Worm (Caenorhabditis elegans): Measurements from ENCODE around the gene pid-1.

Gene pid-1

DNA sequence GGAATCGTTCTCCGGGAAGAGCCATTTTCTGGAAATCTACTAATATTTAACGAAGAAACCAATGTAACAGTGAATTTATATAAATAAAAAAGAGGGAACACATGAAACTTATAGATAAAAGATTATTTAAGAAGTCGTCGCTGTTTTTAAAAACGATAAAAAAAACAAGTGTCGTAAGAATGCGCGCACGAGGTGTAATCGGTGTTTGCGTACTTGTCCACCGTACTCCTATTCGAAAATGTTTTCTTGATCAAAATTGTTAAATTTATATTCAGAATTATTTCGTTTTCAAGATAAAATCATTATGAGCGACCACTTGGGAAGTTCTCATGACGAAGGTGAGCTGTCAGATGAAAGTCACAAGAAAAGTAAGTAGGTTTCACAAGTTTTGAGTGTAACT lies 8.7 kb upstream of the pid-1 start, which contains the start of the genes moa-2 and cdk-11.1:
Gene moa-2, minus strand, starts transcription at position 25 of the 400 bp plus-strand sequence.
Gene cdk-11.1, plus strand, starts transcription at position 227 of the 400 bp plus-strand sequence.
- TF ChIP-seq K02D7.2 (tag; optimal IDR thresholded peaks at IDR 0.05) (no peak), hlh-15 (tag; optimal IDR thresholded peaks at IDR 0.05) (no peak), K09A11.1 (tag; optimal IDR thresholded peaks at IDR 0.05; ENCODE audit: insufficient read depth) (no peak), hlh-8 (tag; optimal IDR thresholded peaks at IDR 0.05) (no peak), elt-4 (tag; optimal IDR thresholded peaks at IDR 0.05) (no peak), pha-4 (tag; optimal IDR thresholded peaks at IDR 0.05) (no peak), unc-3 (GFP tag; conservative IDR thresholded peaks at IDR 0.05) (no peak), unc-3 (tag; optimal IDR thresholded peaks at IDR 0.05) (no peak), fax-1 (tag; optimal IDR thresholded peaks at IDR 0.05) (no peak), ceh-2 (tag; optimal IDR thresholded peaks at IDR 0.05) (no peak), ceh-34 (tag; optimal IDR thresholded peaks at IDR 0.05) (no peak), dmd-4 (tag; optimal IDR thresholded peaks at IDR 0.05; ENCODE audit: borderline replicate concordance) (no peak), ceh-18 (tag; optimal IDR thresholded peaks at IDR 0.05) (no peak), pax-1 (tag; optimal IDR thresholded peaks at IDR 0.05) (no peak), dve-1 (tag; optimal IDR thresholded peaks at IDR 0.05) (no peak), elt-2 (tag; optimal IDR thresholded peaks at IDR 0.05) (no peak), ceh-45 (GFP tag; IDR thresholded peaks at IDR 0.05) (no peak), ceh-22 (tag; optimal IDR thresholded peaks at IDR 0.05) (no peak), fkh-10 (GFP tag; optimal IDR thresholded peaks at IDR 0.05) (no peak), nhr-232 (tag; optimal IDR thresholded peaks at IDR 0.05) (no peak)

ce11 chrII:7698406-7698805 lies 8.1 kb upstream of the pid-1 start, which contains the start of gene B0495.5:
Gene B0495.5, minus strand, starts transcription at chrII:7698506.
- TF ChIP-seq ceh-2 (tag; optimal IDR thresholded peaks at IDR 0.05) = no peak
- no peak for TF ChIP-seq ceh-31 (tag; optimal IDR thresholded peaks at IDR 0.05)
- TF ChIP-seq rnt-1 (tag; optimal IDR thresholded peaks at IDR 0.05) = no peak
- no peak for TF ChIP-seq gmeb-2 (tag; optimal IDR thresholded peaks at IDR 0.05)
- no peak for TF ChIP-seq dve-1 (tag; optimal IDR thresholded peaks at IDR 0.05)

DNA sequence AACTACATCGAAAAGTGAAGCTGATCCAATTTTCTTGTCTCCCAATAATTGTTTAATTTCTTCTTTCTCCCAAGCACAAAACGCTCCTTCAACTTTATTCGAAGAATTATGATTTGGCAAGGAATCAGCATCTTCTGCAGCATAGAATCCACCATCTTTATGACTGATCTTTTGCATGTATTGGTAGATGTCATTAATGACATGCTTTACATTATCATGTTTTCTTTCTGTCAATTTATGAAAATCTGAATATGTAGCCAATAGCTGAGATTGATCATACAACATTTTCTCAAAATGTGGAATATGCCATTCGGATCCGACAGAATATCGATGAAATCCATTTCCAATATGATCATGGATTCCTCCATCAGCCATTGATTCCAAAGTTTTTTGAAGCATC lies 6.8 kb upstream of the pid-1 start:
- no peak for TF ChIP-seq ceh-34 (tag; optimal IDR thresholded peaks at IDR 0.05)
- no peak for TF ChIP-seq T23F11.4 (GFP tag; optimal IDR thresholded peaks at IDR 0.05)
- no peak for TF ChIP-seq pha-2 (tag; optimal IDR thresholded peaks at IDR 0.05)
- TF ChIP-seq pax-1 (tag; optimal IDR thresholded peaks at IDR 0.05) = no peak

- no peak for TF ChIP-seq rnt-1 (tag; optimal IDR thresholded peaks at IDR 0.05)
- no peak for TF ChIP-seq dmd-4 (tag; optimal IDR thresholded peaks at IDR 0.05; ENCODE audit: borderline replicate concordance)
- TF ChIP-seq elt-2 (tag; optimal IDR thresholded peaks at IDR 0.05) = peak; percentile 70
Measured at ce11 chrII:7695636-7696035, 5.3 kb upstream of the pid-1 start.

DNA sequence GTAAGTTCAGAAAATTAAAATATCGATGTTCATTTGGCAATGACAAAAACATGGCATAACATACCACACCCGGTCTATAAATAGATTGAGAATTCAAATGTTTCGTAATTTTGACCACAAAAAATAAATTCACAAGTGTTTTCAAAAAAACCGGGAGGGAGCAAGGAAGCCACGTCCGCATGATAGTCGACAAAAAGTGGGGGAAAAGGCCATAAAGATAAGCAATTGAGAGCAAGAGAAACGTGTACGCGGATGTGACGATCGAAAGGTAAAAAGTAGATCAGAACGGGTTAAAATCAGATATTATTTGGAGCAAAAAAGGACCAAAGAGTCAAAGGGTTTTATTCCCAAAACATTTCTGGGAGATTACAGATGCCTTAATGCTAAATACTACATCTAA lies 4.4 kb upstream of the pid-1 start:
- TF ChIP-seq unc-86 (tag; optimal IDR thresholded peaks at IDR 0.05) (no peak), tbx-7 (tag; optimal IDR thresholded peaks at IDR 0.05) (no peak), ttx-3 (tag; optimal IDR thresholded peaks at IDR 0.05) (no peak), hlh-15 (tag; optimal IDR thresholded peaks at IDR 0.05) (no peak), ceh-2 (tag; optimal IDR thresholded peaks at IDR 0.05) (no peak), nhr-11 (tag; optimal IDR thresholded peaks at IDR 0.05) (no peak), elt-2 (tag; optimal IDR thresholded peaks at IDR 0.05) (peak; percentile 1), sox-4 (tag; optimal IDR thresholded peaks at IDR 0.05) (no peak)

- no peak for TF ChIP-seq sox-2 (GFP tag; IDR thresholded peaks at IDR 0.05)
- TF ChIP-seq elt-2 (tag; optimal IDR thresholded peaks at IDR 0.05) = peak; percentile 64
Measured at ce11 chrII:7693929-7694328, 3.6 kb upstream of the pid-1 start, which contains the start of gene nhx-2. Gene nhx-2, minus strand, starts transcription at chrII:7693957.
